Worm (Caenorhabditis elegans) whole organism, L2 larva: ENCODE data around the gene fbxa-37.

Experiments
- ama-1 ChIP-seq: fragments of 150-350 bp; optimal IDR thresholded peaks from 2 replicates; lab custom pipeline; 2018; ENCODE audit warnings: inconsistent platforms
- blmp-1 ChIP-seq: sonication (generic microtip); optimal IDR thresholded peaks from 2 replicates; lab custom pipeline; 2017; ENCODE audit warnings: missing genetic modification characterization, mild to moderate bottlenecking, missing compliant biosample characterization, antibody characterized with exemption, moderate library complexity; ENCODE audit not compliant: insufficient read depth
- ceh-82 ChIP-seq: fragments of 150-350 bp; optimal IDR thresholded peaks from 2 replicates; lab custom pipeline; 2014; ENCODE audit warnings: missing biosample characterization, missing genetic modification characterization
- egl-27 ChIP-seq: sonication (generic microtip); optimal IDR thresholded peaks from 3 replicates; lab custom pipeline; 2017; ENCODE audit warnings: missing biosample characterization, missing genetic modification reagents, missing genetic modification characterization
- fos-1 ChIP-seq: fragments of 150-350 bp; optimal IDR thresholded peaks from 2 replicates; lab custom pipeline; 2014; ENCODE audit warnings: missing biosample characterization, missing genetic modification characterization
- lin-13 ChIP-seq: fragments of 150-350 bp; optimal IDR thresholded peaks from 2 replicates; lab custom pipeline; 2014; ENCODE audit warnings: missing biosample characterization, missing genetic modification reagents, missing genetic modification characterization
- lsy-2 ChIP-seq, 2 experiments: fragments of 150-350 bp in 1 of 2; sonication (generic microtip) in 1 of 2; optimal IDR thresholded peaks; 2 replicates each; lab custom pipeline; 2014 to 2017; ENCODE audit warnings: missing biosample characterization in 2 of 2, missing genetic modification characterization in 2 of 2
- mab-5 ChIP-seq: fragments of 150-350 bp; optimal IDR thresholded peaks from 2 replicates; lab custom pipeline; 2014; ENCODE audit warnings: missing biosample characterization, missing genetic modification characterization
- nhr-12 ChIP-seq: fragments of 150-350 bp; optimal IDR thresholded peaks from 2 replicates; lab custom pipeline; 2014; ENCODE audit warnings: missing biosample characterization, missing genetic modification characterization
- nhr-237 ChIP-seq: fragments of 150-350 bp; optimal IDR thresholded peaks from 2 replicates; lab custom pipeline; 2014; ENCODE audit warnings: missing biosample characterization, missing genetic modification characterization
- sma-9 ChIP-seq, 2 experiments: fragments of 150-350 bp in 1 of 2; sonication (generic microtip) in 1 of 2; optimal IDR thresholded peaks; 2 replicates each; lab custom pipeline; 2014 to 2016; ENCODE audit warnings: missing genetic modification characterization in 2 of 2, mild to moderate bottlenecking in 1 of 2, missing biosample characterization in 1 of 2, missing compliant biosample characterization in 1 of 2, missing genetic modification reagents in 1 of 2, moderate library complexity in 1 of 2
- unc-39 ChIP-seq: fragments of 150-350 bp; optimal IDR thresholded peaks from 2 replicates; lab custom pipeline; 2014; ENCODE audit warnings: missing biosample characterization, missing genetic modification characterization
- zag-1 ChIP-seq: fragments of 150-350 bp; optimal IDR thresholded peaks from 2 replicates; lab custom pipeline; 2014; ENCODE audit warnings: missing biosample characterization, missing genetic modification characterization
- ztf-4 ChIP-seq: fragments of 150-350 bp; optimal IDR thresholded peaks from 2 replicates; lab custom pipeline; 2014; ENCODE audit warnings: missing biosample characterization, missing genetic modification characterization

DNA sequence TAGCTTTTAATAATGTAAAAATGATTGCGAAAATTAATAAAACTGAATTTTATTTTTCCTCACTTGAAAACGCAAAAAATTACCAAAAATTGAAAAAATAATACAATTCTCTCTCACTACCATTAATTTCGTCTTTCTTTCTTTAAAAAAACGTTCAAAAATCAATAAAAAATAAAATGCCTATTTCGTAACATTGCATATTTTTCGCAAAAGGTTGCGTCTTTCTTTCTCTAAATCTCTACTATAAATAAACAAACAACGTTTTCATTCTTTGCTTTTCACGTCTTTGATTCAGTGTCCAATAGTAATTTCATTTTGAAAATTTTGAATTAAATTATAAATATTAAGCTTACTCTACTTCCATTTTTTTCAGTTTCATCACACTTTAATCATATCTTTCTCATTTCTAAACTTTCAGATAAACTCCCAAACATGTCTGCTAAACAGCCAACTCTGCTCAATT, at the start of gene fbxa-37:
- TF ChIP-seq ama-1 (lab: Kevin White, UChicago) (no peak), lsy-2 (tag; optimal IDR thresholded peaks at IDR 0.05; lab: Kevin White, UChicago) (no peak), ceh-82 (no peak), zag-1 (tag; lab: Kevin White, UChicago) (no peak), lin-13 (GFP tag; lab: Kevin White, UChicago) (no peak), unc-39 (no peak), fos-1 (tag; lab: Kevin White, UChicago) (peak; percentile 20), ztf-4 (tag; lab: Kevin White, UChicago) (no peak), mab-5 (tag; lab: Kevin White, UChicago) (no peak), nhr-237 (tag; lab: Kevin White, UChicago) (no peak), egl-27 (no peak), sma-9 (GFP tag; optimal IDR thresholded peaks at IDR 0.05; lab: Kevin White, UChicago) (no peak), sma-9 (tag; optimal IDR thresholded peaks at IDR 0.05; lab: Kevin White, UChicago) (no peak), nhr-12 (tag; lab: Kevin White, UChicago) (no peak), blmp-1 (tag; lab: Kevin White, UChicago) (no peak)
